Worm (Caenorhabditis elegans): Measurements from ENCODE around the gene Y41D4B.6.
A peak's percentile ranks its signal among the peaks of the same experiment; 100 is the strongest.
"Not testable (repeated sequence)": the region's sequence is repeated elsewhere in the genome, so short reads cannot be mapped to it uniquely, and the experiment has no call there.

Y41D4B.6 gene

ce11 chrIV:1628730-1629129 is 4.8 kb upstream of the Y41D4B.6 start:
- no peak for TF ChIP-seq fos-1 (tag; optimal IDR thresholded peaks at IDR 0.05)
- no peak for TF ChIP-seq nhr-12 (tag; optimal IDR thresholded peaks at IDR 0.05)
- TF ChIP-seq fkh-10 (GFP tag; optimal IDR thresholded peaks at IDR 0.05), result no peak
- TF ChIP-seq ceh-28 (tag; optimal IDR thresholded peaks at IDR 0.05), result no peak
- TF ChIP-seq lsy-12 (tag; optimal IDR thresholded peaks at IDR 0.05), result no peak
- TF ChIP-seq mdl-1 (tag; optimal IDR thresholded peaks at IDR 0.05), result no peak
- no peak for TF ChIP-seq unc-62 (GFP tag; optimal IDR thresholded peaks at IDR 0.05)
- TF ChIP-seq ceh-9 (tag; optimal IDR thresholded peaks at IDR 0.05), result no peak
- no peak for TF ChIP-seq nhr-67 (tag; optimal IDR thresholded peaks at IDR 0.05)
- TF ChIP-seq egl-5 (tag; optimal IDR thresholded peaks at IDR 0.05), result no peak

DNA sequence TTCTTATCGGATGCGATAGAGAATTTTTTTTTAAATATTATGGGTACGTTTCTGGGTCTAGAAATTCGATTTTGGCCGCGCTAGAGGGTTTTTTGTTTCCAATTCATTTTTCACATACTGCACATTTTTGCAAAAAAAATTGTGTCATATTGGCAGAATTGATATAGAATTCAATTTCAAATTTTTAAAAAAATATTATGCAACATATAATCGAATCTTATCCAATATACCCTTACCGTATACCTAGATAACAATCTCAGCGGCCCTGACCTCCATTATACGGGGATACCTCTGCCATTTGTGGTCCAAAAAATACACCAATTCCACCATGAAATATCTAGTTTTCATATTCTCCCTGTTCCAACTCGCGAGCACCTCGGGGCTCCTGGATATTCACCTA is 1.9 kb upstream of the Y41D4B.6 start, which contains the start of gene cpg-24:
Gene cpg-24, plus strand, starts transcription at position 301 of the 400 bp plus-strand sequence.
- TF ChIP-seq lsy-12 (tag; optimal IDR thresholded peaks at IDR 0.05), result no peak
- no peak for TF ChIP-seq unc-62 (GFP tag; optimal IDR thresholded peaks at IDR 0.05)
- TF ChIP-seq ztf-11 (tag; optimal IDR thresholded peaks at IDR 0.05), result no peak
- TF ChIP-seq daf-12 (tag; optimal IDR thresholded peaks at IDR 0.05), result no peak
- no peak for TF ChIP-seq fos-1 (tag; optimal IDR thresholded peaks at IDR 0.05)
- TF ChIP-seq eor-1 (tag; optimal IDR thresholded peaks at IDR 0.05), result no peak
- no peak for TF ChIP-seq nhr-237 (tag; optimal IDR thresholded peaks at IDR 0.05)
- no peak for TF ChIP-seq fkh-10 (GFP tag; optimal IDR thresholded peaks at IDR 0.05)

DNA sequence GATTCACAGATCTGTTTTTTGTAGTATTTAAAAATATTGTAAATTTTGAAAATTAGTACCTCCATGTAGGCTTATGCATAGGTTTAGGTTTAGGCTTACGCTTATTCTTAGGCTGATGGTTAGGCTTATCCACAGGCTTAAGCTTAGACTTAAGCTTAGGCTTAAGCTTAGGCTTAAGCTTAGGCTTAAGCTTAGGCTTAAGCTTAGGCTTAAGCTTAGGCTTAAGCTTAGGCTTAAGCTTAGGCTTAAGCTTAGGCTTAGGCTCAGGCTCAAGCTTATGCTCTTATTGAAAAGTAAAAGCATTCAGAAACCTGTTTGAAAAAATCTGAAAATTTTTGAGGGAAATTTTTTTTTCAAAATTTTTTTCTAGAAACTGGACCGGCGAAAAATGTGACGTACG is 952 bp upstream of the Y41D4B.6 start:
- TF ChIP-seq fkh-2 (tag; optimal IDR thresholded peaks at IDR 0.05) (no peak), ztf-11 (tag; optimal IDR thresholded peaks at IDR 0.05) (no peak), eor-1 (tag; optimal IDR thresholded peaks at IDR 0.05) (no peak), unc-62 (GFP tag; optimal IDR thresholded peaks at IDR 0.05) (no peak), nhr-43 (tag; optimal IDR thresholded peaks at IDR 0.05; ENCODE audit: poor library complexity, severe bottlenecking) (no peak)

- no peak for TF ChIP-seq daf-12 (tag; optimal IDR thresholded peaks at IDR 0.05)
- no peak for TF ChIP-seq elt-3 (tag; optimal IDR thresholded peaks at IDR 0.05)
- peak; percentile 12 for TF ChIP-seq fkh-10 (GFP tag; optimal IDR thresholded peaks at IDR 0.05)
- no peak for TF ChIP-seq aly-2 (tag; optimal IDR thresholded peaks at IDR 0.05)
Observed at ce11 chrIV:1637333-1637732, 3.8 kb downstream of the Y41D4B.6 start.

- TF ChIP-seq elt-1, nhr-77, snpc-4 (tag; optimal IDR thresholded peaks at IDR 0.05): not testable (repeated sequence)
Observed at ce11 chrIV:1645198-1645597, 11.7 kb downstream of the Y41D4B.6 start, which contains the start of gene nhr-274. TSS of gene nhr-274 (minus strand) at chrIV:1645298.

DNA sequence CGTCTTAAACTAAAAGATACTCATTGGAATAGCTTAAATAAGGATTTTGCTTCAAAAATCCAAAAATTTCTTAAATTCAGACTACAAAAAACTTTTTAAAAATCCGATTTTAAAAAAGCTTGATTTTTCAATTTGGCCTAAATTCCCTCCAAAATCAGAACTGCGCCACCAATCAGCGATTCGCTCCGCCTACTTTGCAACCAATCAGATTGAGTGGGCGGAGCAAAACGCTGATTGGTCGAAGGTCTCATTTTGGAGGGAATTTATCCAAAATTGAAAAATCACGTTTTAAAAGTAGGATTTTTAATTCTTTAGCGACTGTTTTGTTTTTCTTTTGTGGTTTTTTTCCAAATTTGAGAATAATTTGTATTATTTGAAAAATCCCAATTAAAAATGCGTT is 15.8 kb downstream of the Y41D4B.6 start:
- TF ChIP-seq ama-1 (optimal IDR thresholded peaks at IDR 0.05) (no peak), nfya-1 (tag; optimal IDR thresholded peaks at IDR 0.05; ENCODE audit: insufficient read depth) (peak; percentile 96)

DNA sequence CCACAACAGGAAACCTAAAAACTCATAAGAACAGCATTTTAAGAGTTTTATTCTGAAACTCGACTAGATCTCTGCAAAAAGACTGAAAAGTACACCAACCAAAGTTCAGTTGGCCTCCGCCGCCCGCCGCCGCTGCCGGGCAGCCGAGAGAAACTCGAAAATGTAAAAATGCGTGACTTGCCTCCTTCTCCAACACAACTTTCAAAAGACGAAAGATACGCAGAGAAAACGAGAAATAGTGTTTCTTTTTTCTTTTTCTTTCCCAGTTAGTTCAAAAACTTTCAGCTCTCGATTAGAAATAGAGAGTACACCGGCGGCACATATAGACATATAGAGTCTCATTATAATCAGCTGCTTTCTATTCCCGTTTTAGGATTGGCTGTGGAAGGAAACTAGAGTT is 16.2 kb downstream of the Y41D4B.6 start:
- TF ChIP-seq tbx-2 (tag; optimal IDR thresholded peaks at IDR 0.05), result no peak
- TF ChIP-seq lsy-12 (tag; optimal IDR thresholded peaks at IDR 0.05), result no peak
- TF ChIP-seq mdl-1 (tag; optimal IDR thresholded peaks at IDR 0.05), result no peak
- peak; percentile 61 for TF ChIP-seq jun-1 (tag; optimal IDR thresholded peaks at IDR 0.05)
- TF ChIP-seq ceh-28 (tag; optimal IDR thresholded peaks at IDR 0.05), result no peak
- no peak for TF ChIP-seq unc-39 (tag; optimal IDR thresholded peaks at IDR 0.05)
- TF ChIP-seq hmg-11 (tag; optimal IDR thresholded peaks at IDR 0.05), result peak; percentile 53
- no peak for TF ChIP-seq nhr-23 (tag; optimal IDR thresholded peaks at IDR 0.05)
- no peak for TF ChIP-seq elt-1 (tag; optimal IDR thresholded peaks at IDR 0.05)
- peak; percentile 11 for TF ChIP-seq nfya-1 (tag; optimal IDR thresholded peaks at IDR 0.05; ENCODE audit: insufficient read depth)
- TF ChIP-seq pha-4 (tag; optimal IDR thresholded peaks at IDR 0.05), result peak; percentile 62
- TF ChIP-seq nhr-237 (tag; optimal IDR thresholded peaks at IDR 0.05), result no peak
- no peak for TF ChIP-seq ztf-11 (tag; optimal IDR thresholded peaks at IDR 0.05)
- TF ChIP-seq nhr-67 (tag; optimal IDR thresholded peaks at IDR 0.05), result no peak
- TF ChIP-seq nhr-43 (tag; optimal IDR thresholded peaks at IDR 0.05; ENCODE audit: poor library complexity, severe bottlenecking), result no peak
- TF ChIP-seq aly-2 (tag; optimal IDR thresholded peaks at IDR 0.05), result no peak
- TF ChIP-seq lin-15B (tag; optimal IDR thresholded peaks at IDR 0.05), result peak; percentile 29
- peak; percentile 5 for TF ChIP-seq pqm-1 (tag; optimal IDR thresholded peaks at IDR 0.05)
- no peak for TF ChIP-seq fkh-2 (tag; optimal IDR thresholded peaks at IDR 0.05)
- TF ChIP-seq ZK546.5 (tag; optimal IDR thresholded peaks at IDR 0.05), result no peak
- peak; percentile 41 for TF ChIP-seq elt-2 (tag; optimal IDR thresholded peaks at IDR 0.05)
- TF ChIP-seq elt-3 (tag; optimal IDR thresholded peaks at IDR 0.05), result no peak
- no peak for TF ChIP-seq nhr-28 (tag; optimal IDR thresholded peaks at IDR 0.05)
- peak; percentile 55 for TF ChIP-seq lin-39 (tag; optimal IDR thresholded peaks at IDR 0.05)
- no peak for TF ChIP-seq nhr-77 (tag; optimal IDR thresholded peaks at IDR 0.05)
- no peak for TF ChIP-seq eor-1 (tag; optimal IDR thresholded peaks at IDR 0.05)
- no peak for TF ChIP-seq nhr-11 (tag; optimal IDR thresholded peaks at IDR 0.05)
- no peak for TF ChIP-seq ztf-4 (tag; optimal IDR thresholded peaks at IDR 0.05)
- TF ChIP-seq zag-1 (tag; optimal IDR thresholded peaks at IDR 0.05), result no peak
- TF ChIP-seq fos-1 (tag; optimal IDR thresholded peaks at IDR 0.05), result no peak
- TF ChIP-seq mml-1 (tag; optimal IDR thresholded peaks at IDR 0.05), result no peak
- TF ChIP-seq ceh-9 (tag; optimal IDR thresholded peaks at IDR 0.05), result no peak
